Comparison of ENCODE assay signal across 1 worm cellular context in genomic region chrX:15365235-15365634, ce11.
A peak's percentile ranks its signal among the peaks of the same experiment; 100 is the strongest.
TF ChIP-seq lines count a peak whose summit lies in the region.

No protein-coding gene starts in this region.

TF ChIP-seq in whole organism, L1 larva, 84 proteins besides CTCF, POLR2A, EP300 and RAD21 (continued from another document):
- TF ChIP-seq unc-86 (tag; optimal IDR thresholded peaks at IDR 0.05; lab: Kevin White, UChicago) (peak; percentile 66), fkh-4 (tag; optimal IDR thresholded peaks at IDR 0.05; lab: Kevin White, UChicago; ENCODE audit: borderline replicate concordance) (no peak), nhr-84 (tag; optimal IDR thresholded peaks at IDR 0.05; lab: Kevin White, UChicago) (no peak), Y116A8C.19 (tag; optimal IDR thresholded peaks at IDR 0.05; lab: Kevin White, UChicago; ENCODE audit: borderline replicate concordance) (no peak), lir-3 (tag; optimal IDR thresholded peaks at IDR 0.05; lab: Kevin White, UChicago; ENCODE audit: poor library complexity) (peak; percentile 76), snpc-4 (tag; optimal IDR thresholded peaks at IDR 0.05; lab: Kevin White, UChicago) (peak; percentile 59), sup-37 (GFP tag; optimal IDR thresholded peaks at IDR 0.05; lab: Kevin White, UChicago) (peak; percentile 57), sptf-1 (tag; optimal IDR thresholded peaks at IDR 0.05; lab: Kevin White, UChicago) (no peak), jun-1 (tag; optimal IDR thresholded peaks at IDR 0.05; lab: Kevin White, UChicago) (peak; percentile 67), alr-1 (tag; optimal IDR thresholded peaks at IDR 0.05; lab: Kevin White, UChicago; ENCODE audit: borderline replicate concordance) (no peak), blmp-1 (tag; optimal IDR thresholded peaks at IDR 0.05; lab: Kevin White, UChicago) (peak; percentile 46), skn-1 (tag; optimal IDR thresholded peaks at IDR 0.05; lab: Kevin White, UChicago) (peak; percentile 84), unc-62 (GFP tag; optimal IDR thresholded peaks at IDR 0.05; lab: Kevin White, UChicago) (no peak), vab-15 (tag; optimal IDR thresholded peaks at IDR 0.05; lab: Kevin White, UChicago) (no peak), xbp-1 (tag; optimal IDR thresholded peaks at IDR 0.05; lab: Kevin White, UChicago) (peak; percentile 60), nhr-12 (tag; optimal IDR thresholded peaks at IDR 0.05; lab: Kevin White, UChicago) (no peak), aha-1 (tag; optimal IDR thresholded peaks at IDR 0.05; lab: Kevin White, UChicago) (no peak), nhr-47 (tag; optimal IDR thresholded peaks at IDR 0.05; lab: Kevin White, UChicago) (peak; percentile 77), pqm-1 (tag; optimal IDR thresholded peaks at IDR 0.05; lab: Kevin White, UChicago) (no peak), fos-1 (tag; optimal IDR thresholded peaks at IDR 0.05; lab: Kevin White, UChicago) (peak; percentile 1), ceh-88 (GFP tag; IDR thresholded peaks at IDR 0.05; lab: Robert Waterston, UW) (0 out of 2 replicates have a peak, but pooled peaks have one; percentile 22), rnt-1 (tag; optimal IDR thresholded peaks at IDR 0.05; lab: Kevin White, UChicago) (peak; percentile 84)
TF ChIP-seq in whole organism, L1 larva: peak in this region for 46.
